Worm (Caenorhabditis elegans) whole organism, late embryonic: ENCODE data around the gene dmsr-13.

Experiments
- K09A11.1 ChIP-seq: sonication (generic microtip); optimal IDR thresholded peaks from 2 replicates; lab custom pipeline; 2017; ENCODE audit warnings: antibody characterized with exemption, mild to moderate bottlenecking, missing genetic modification characterization, missing compliant biosample characterization; ENCODE audit not compliant: insufficient read depth
- ama-1 ChIP-seq: fragments of 150-350 bp; optimal IDR thresholded peaks from 2 replicates; lab custom pipeline; 2014
- dmd-4 ChIP-seq: sonication (generic microtip); optimal IDR thresholded peaks from 2 replicates; lab custom pipeline; 2016; ENCODE audit warnings: borderline replicate concordance, missing genetic modification characterization, missing compliant biosample characterization
- hlh-30 ChIP-seq: sonication (generic microtip); optimal IDR thresholded peaks from 2 replicates; lab custom pipeline; 2017; ENCODE audit warnings: antibody characterized with exemption, missing genetic modification characterization, missing compliant biosample characterization; ENCODE audit not compliant: insufficient read depth
- rnt-1 ChIP-seq: sonication (generic microtip); optimal IDR thresholded peaks from 2 replicates; lab custom pipeline; 2016; ENCODE audit warnings: missing genetic modification characterization, missing compliant biosample characterization
- ttx-3 ChIP-seq: sonication (generic microtip); optimal IDR thresholded peaks from 2 replicates; lab custom pipeline; 2016; ENCODE audit warnings: missing genetic modification reagents, missing genetic modification characterization, missing compliant biosample characterization

DNA sequence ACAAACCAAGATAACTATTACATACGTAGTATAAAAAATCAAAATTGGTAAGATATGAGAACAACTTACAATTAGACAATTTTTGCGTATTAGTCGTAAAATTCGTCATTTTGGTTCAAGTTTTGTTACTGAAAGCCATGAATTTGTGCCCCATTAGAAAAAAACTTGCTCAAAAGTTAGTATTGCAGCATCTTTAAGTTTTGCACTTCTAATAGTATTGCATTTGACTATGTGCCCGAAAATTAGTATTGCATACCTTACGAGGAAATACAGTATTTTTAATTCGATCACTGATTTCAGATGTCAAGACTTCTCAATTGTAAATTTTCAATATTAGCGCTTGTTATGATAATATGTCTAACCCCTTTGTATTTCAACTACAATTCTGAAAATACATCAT is 1.8 kb upstream of the dmsr-13 start, which contains the start of gene T15B7.8:
- TF ChIP-seq ama-1 (lab: Kevin White, UChicago) (no peak), hlh-30 (tag; lab: Kevin White, UChicago) (no peak), dmd-4 (no peak), ttx-3 (tag; lab: Kevin White, UChicago) (no peak), rnt-1 (tag; lab: Kevin White, UChicago) (no peak), K09A11.1 (tag; lab: Kevin White, UChicago) (no peak)
